Fruit fly (Drosophila melanogaster) whole organism, embryonic: ENCODE results near the gene Rab9Db.
A peak's percentile ranks its signal among the peaks of the same experiment; 100 is the strongest.

Experiments used
- Atf-2 ChIP-seq: fragments of 200-800 bp; sonication (Bioruptor generic); optimal IDR thresholded peaks from 2 replicates; lab custom pipeline; 2016; ENCODE audit warnings: missing biosample characterization, missing genetic modification characterization
- BEAF-32 ChIP-seq: fragments of 200-800 bp; sonication (Bioruptor generic); optimal IDR thresholded peaks from 3 replicates; lab custom pipeline; 2017; ENCODE audit warnings: missing biosample characterization, missing genetic modification characterization, mild to moderate bottlenecking, moderate library complexity, missing genetic modification reagents
- Blimp-1 ChIP-seq: fragments of 200-800 bp; sonication (Bioruptor generic); optimal IDR thresholded peaks from 3 replicates; lab custom pipeline; 2018; ENCODE audit warnings: missing biosample characterization, missing genetic modification characterization, mild to moderate bottlenecking, moderate library complexity, missing genetic modification reagents
- CG10366 ChIP-seq: fragments of 200-800 bp; sonication (Bioruptor generic); IDR thresholded peaks from 2 replicates; pipeline ENCODE4 v1.3.6; 2022; ENCODE audit warnings: missing biosample characterization, missing genetic modification characterization
- CG11560 ChIP-seq: fragments of 200-800 bp; sonication (Bioruptor generic); IDR thresholded peaks from 3 replicates; pipeline ENCODE4 v1.3.6; 2022; ENCODE audit warnings: missing biosample characterization, missing genetic modification characterization
- CG12104 ChIP-seq: fragments of 200-800 bp; sonication (Bioruptor generic); optimal IDR thresholded peaks from 3 replicates; lab custom pipeline; 2016; ENCODE audit warnings: missing biosample characterization, missing genetic modification characterization
- CG13296 ChIP-seq: fragments of 200-800 bp; sonication (Bioruptor generic); optimal IDR thresholded peaks from 3 replicates; lab custom pipeline; 2018; ENCODE audit warnings: missing biosample characterization, mild to moderate bottlenecking, missing genetic modification characterization
- CG15479 ChIP-seq: fragments of 200-800 bp; sonication (Bioruptor generic); optimal IDR thresholded peaks from 3 replicates; lab custom pipeline; 2019; ENCODE audit warnings: missing biosample characterization, mild to moderate bottlenecking, missing genetic modification characterization, moderate library complexity
- CG17359 ChIP-seq: fragments of 200-800 bp; sonication (Bioruptor generic); optimal IDR thresholded peaks from 3 replicates; lab custom pipeline; 2018; ENCODE audit warnings: missing biosample characterization, mild to moderate bottlenecking, missing genetic modification characterization, moderate library complexity
- CG18599 ChIP-seq: fragments of 200-800 bp; sonication (Bioruptor generic); optimal IDR thresholded peaks from 3 replicates; lab custom pipeline; 2017; ENCODE audit warnings: missing biosample characterization, missing genetic modification characterization, mild to moderate bottlenecking, moderate library complexity, missing genetic modification reagents
- CG2199 ChIP-seq: fragments of 200-800 bp; sonication (Bioruptor generic); IDR thresholded peaks from 3 replicates; pipeline ENCODE4 v1.3.6; 2022; ENCODE audit warnings: missing biosample characterization, missing genetic modification characterization
- CG30403 ChIP-seq: fragments of 200-800 bp; sonication (Bioruptor generic); optimal IDR thresholded peaks from 3 replicates; lab custom pipeline; 2016; ENCODE audit warnings: missing biosample characterization, missing genetic modification characterization
- CG30431 ChIP-seq: fragments of 200-800 bp; sonication (Bioruptor generic); optimal IDR thresholded peaks from 2 replicates; lab custom pipeline; 2017; ENCODE audit warnings: missing biosample characterization, missing genetic modification characterization
- CG33557 ChIP-seq: fragments of 200-800 bp; sonication (Bioruptor generic); optimal IDR thresholded peaks from 2 replicates; lab custom pipeline; 2019; ENCODE audit warnings: missing biosample characterization, mild to moderate bottlenecking, missing genetic modification characterization, moderate library complexity
- CG5180 ChIP-seq: fragments of 200-800 bp; sonication (Bioruptor generic); optimal IDR thresholded peaks from 3 replicates; lab custom pipeline; 2017; ENCODE audit warnings: missing biosample characterization, missing genetic modification characterization, mild to moderate bottlenecking, moderate library complexity, missing genetic modification reagents
- CG5953 ChIP-seq: fragments of 200-800 bp; sonication (Bioruptor generic); IDR thresholded peaks from 2 replicates; pipeline ENCODE4 v1.3.6; 2022; ENCODE audit warnings: missing biosample characterization, missing genetic modification characterization
- CG6175 ChIP-seq: fragments of 200-800 bp; sonication (Bioruptor generic); IDR thresholded peaks from 3 replicates; pipeline ENCODE4 v1.3.6; 2022; ENCODE audit warnings: missing biosample characterization, missing genetic modification characterization
- CG6791 ChIP-seq: fragments of 200-800 bp; sonication (Bioruptor generic); IDR thresholded peaks from 3 replicates; pipeline ENCODE4 v1.3.6; 2022; ENCODE audit warnings: missing biosample characterization, missing genetic modification characterization; ENCODE audit not compliant: partially characterized antibody
- CG9215 ChIP-seq: fragments of 200-800 bp; sonication (Bioruptor generic); IDR thresholded peaks from 2 replicates; pipeline ENCODE4 v1.3.6; 2022; ENCODE audit warnings: missing biosample characterization, missing genetic modification characterization
- CG9437 ChIP-seq: fragments of 200-800 bp; sonication (Bioruptor generic); optimal IDR thresholded peaks from 2 replicates; lab custom pipeline; 2018; ENCODE audit warnings: missing biosample characterization, mild to moderate bottlenecking, missing genetic modification characterization
- CG9817 ChIP-seq: fragments of 200-800 bp; sonication (Bioruptor generic); optimal IDR thresholded peaks from 2 replicates; lab custom pipeline; 2018; ENCODE audit warnings: missing biosample characterization, mild to moderate bottlenecking, missing genetic modification characterization, moderate library complexity
- Dbx ChIP-seq: fragments of 200-800 bp; sonication (Bioruptor generic); IDR thresholded peaks from 3 replicates; pipeline ENCODE4 v1.3.6; 2022; ENCODE audit warnings: missing biosample characterization, missing genetic modification characterization
- H2.0 ChIP-seq: fragments of 200-800 bp; sonication (Bioruptor generic); IDR thresholded peaks from 2 replicates; pipeline ENCODE4 v1.3.6; 2022; ENCODE audit warnings: missing biosample characterization, missing genetic modification characterization
- HLH3B ChIP-seq: fragments of 200-800 bp; sonication (Bioruptor generic); IDR thresholded peaks from 2 replicates; pipeline ENCODE4 v1.3.6; 2022; ENCODE audit warnings: missing biosample characterization, missing genetic modification characterization
- Mad ChIP-seq: fragments of 200-800 bp; sonication (Bioruptor generic); optimal IDR thresholded peaks from 2 replicates; lab custom pipeline; 2016; ENCODE audit warnings: missing biosample characterization, missing genetic modification characterization
- Mrtf ChIP-seq: fragments of 200-800 bp; sonication (Bioruptor generic); IDR thresholded peaks from 3 replicates; pipeline ENCODE4 v1.3.6; 2022; ENCODE audit warnings: missing biosample characterization, missing genetic modification characterization
- NC2β ChIP-seq: fragments of 200-800 bp; sonication (Bioruptor generic); optimal IDR thresholded peaks from 2 replicates; lab custom pipeline; 2016; ENCODE audit warnings: missing biosample characterization, missing genetic modification characterization
- Nf-YA ChIP-seq: fragments of 200-800 bp; sonication (Bioruptor generic); IDR thresholded peaks from 2 replicates; pipeline ENCODE4 v1.3.6; 2022; ENCODE audit warnings: missing biosample characterization, missing genetic modification characterization
- Pdp1 ChIP-seq, 2 experiments: fragments of 200-800 bp; sonication (Bioruptor generic); optimal IDR thresholded peaks; 3 replicates each; lab custom pipeline; 2016; ENCODE audit warnings: missing biosample characterization in 2 of 2, missing genetic modification characterization in 2 of 2, mild to moderate bottlenecking in 1 of 2, moderate library complexity in 1 of 2
- Scr ChIP-seq: fragments of 200-800 bp; sonication (Bioruptor generic); IDR thresholded peaks from 2 replicates; pipeline ENCODE4 v1.3.6; 2022; ENCODE audit warnings: missing biosample characterization, missing genetic modification characterization; ENCODE audit not compliant: partially characterized antibody
- Sox102F ChIP-seq: fragments of 200-800 bp; sonication (Bioruptor generic); optimal IDR thresholded peaks from 2 replicates; lab custom pipeline; 2018; ENCODE audit warnings: missing biosample characterization, mild to moderate bottlenecking, missing genetic modification characterization, moderate library complexity
- Spps ChIP-seq: fragments of 200-800 bp; sonication (Bioruptor generic); optimal IDR thresholded peaks from 2 replicates; lab custom pipeline; 2018; ENCODE audit warnings: missing biosample characterization, mild to moderate bottlenecking, missing genetic modification characterization
- Usf ChIP-seq: fragments of 200-800 bp; sonication (Bioruptor generic); optimal IDR thresholded peaks from 2 replicates; lab custom pipeline; 2017; ENCODE audit warnings: missing genotype, missing biosample characterization, missing genetic modification characterization
- Xrp1 ChIP-seq: fragments of 200-800 bp; sonication (Bioruptor generic); IDR thresholded peaks from 2 replicates; pipeline ENCODE4 v1.3.6; 2022; ENCODE audit warnings: missing biosample characterization, missing genetic modification characterization
- ara ChIP-seq: fragments of 200-800 bp; sonication (Bioruptor generic); IDR thresholded peaks from 2 replicates; pipeline ENCODE4 v1.3.6; 2022; ENCODE audit warnings: missing biosample characterization, missing genetic modification characterization
- az2 ChIP-seq: fragments of 200-800 bp; sonication (Bioruptor generic); optimal IDR thresholded peaks from 3 replicates; lab custom pipeline; 2016; ENCODE audit warnings: missing biosample characterization, missing genetic modification characterization
- btn ChIP-seq: fragments of 200-800 bp; sonication (Bioruptor generic); optimal IDR thresholded peaks from 2 replicates; lab custom pipeline; 2016; ENCODE audit warnings: missing biosample characterization, missing genetic modification characterization
- chif ChIP-seq, 2 experiments: fragments of 200-800 bp; sonication (Bioruptor generic); optimal IDR thresholded peaks; 3 replicates each; lab custom pipeline; 2016; ENCODE audit warnings: missing biosample characterization in 2 of 2, missing genetic modification characterization in 2 of 2
- chn ChIP-seq: fragments of 200-800 bp; sonication (Bioruptor generic); optimal IDR thresholded peaks from 2 replicates; lab custom pipeline; 2016; ENCODE audit warnings: missing biosample characterization, missing genetic modification characterization
- croc ChIP-seq: fragments of 200-800 bp; sonication (Bioruptor generic); conservative IDR thresholded peaks from 3 replicates; pipeline ENCODE4 v1.3.6; 2022; ENCODE audit warnings: missing biosample characterization, missing genetic modification characterization
- dan ChIP-seq: fragments of 200-800 bp; sonication (Bioruptor generic); IDR thresholded peaks from 2 replicates; pipeline ENCODE4 v1.3.6; 2022; ENCODE audit warnings: missing biosample characterization, missing genetic modification characterization
- emc ChIP-seq: fragments of 200-800 bp; sonication (Bioruptor generic); optimal IDR thresholded peaks from 2 replicates; lab custom pipeline; 2016; ENCODE audit warnings: missing biosample characterization, missing genetic modification characterization
- fru ChIP-seq: fragments of >200 bp; optimal IDR thresholded peaks from 2 replicates; lab custom pipeline; 2017
- mam ChIP-seq: fragments of 200-800 bp; sonication (Bioruptor generic); optimal IDR thresholded peaks from 3 replicates; lab custom pipeline; 2016; ENCODE audit warnings: missing biosample characterization, missing genetic modification characterization
- nmo ChIP-seq: fragments of 200-800 bp; sonication (Bioruptor generic); optimal IDR thresholded peaks from 2 replicates; lab custom pipeline; 2018; ENCODE audit warnings: missing biosample characterization, mild to moderate bottlenecking, missing genetic modification characterization, moderate library complexity
- org-1 ChIP-seq: fragments of 200-800 bp; sonication (Bioruptor generic); optimal IDR thresholded peaks from 2 replicates; lab custom pipeline; 2017; ENCODE audit warnings: missing biosample characterization, missing genetic modification characterization
- pho ChIP-seq: fragments of 200-800 bp; sonication (Bioruptor generic); optimal IDR thresholded peaks from 2 replicates; lab custom pipeline; 2016; ENCODE audit warnings: missing biosample characterization, missing genetic modification characterization
- pnt ChIP-seq: fragments of 200-800 bp; sonication (Bioruptor generic); optimal IDR thresholded peaks from 3 replicates; lab custom pipeline; 2016; ENCODE audit warnings: missing biosample characterization, missing genetic modification characterization
- sisA ChIP-seq: fragments of 200-800 bp; sonication (Bioruptor generic); IDR thresholded peaks from 2 replicates; pipeline ENCODE4 v1.3.6; 2022; ENCODE audit warnings: missing biosample characterization, missing genetic modification characterization
- ttk ChIP-seq: fragments of 200-800 bp; sonication (Bioruptor generic); IDR thresholded peaks from 2 replicates; pipeline ENCODE4 v2.1.2; 2022; ENCODE audit warnings: missing biosample characterization, missing genetic modification characterization
- zen ChIP-seq: fragments of 200-800 bp; sonication (Bioruptor generic); optimal IDR thresholded peaks from 3 replicates; lab custom pipeline; 2018; ENCODE audit warnings: missing biosample characterization, mild to moderate bottlenecking, missing genetic modification characterization, moderate library complexity

Rab9Db gene

dm6 chrX:10601479-10601921 lies 21.5 kb downstream of the Rab9Db start (continued):
- TF ChIP-seq croc (GFP tag; lab: Robert Waterston, UW), result no peak
- TF ChIP-seq CG30431 (GFP tag; lab: Kevin White, UChicago), result peak; percentile 7
- peak; percentile 75 for TF ChIP-seq CG9817 (tag; lab: Kevin White, UChicago)
- TF ChIP-seq zen, result no peak
- TF ChIP-seq CG30403 (GFP tag; lab: Kevin White, UChicago), result peak; percentile 52
- TF ChIP-seq Mad (GFP tag; lab: Kevin White, UChicago), result no peak
- no peak for TF ChIP-seq CG15479 (GFP tag; lab: Kevin White, UChicago)
- TF ChIP-seq emc, result no peak
- no peak for TF ChIP-seq CG18599 (GFP tag; lab: Kevin White, UChicago)
- no peak for TF ChIP-seq pho (GFP tag; lab: Kevin White, UChicago)
- no peak for TF ChIP-seq dan (GFP tag; lab: Robert Waterston, UW)
- TF ChIP-seq Xrp1 (GFP tag; lab: Robert Waterston, UW), result peak; percentile 42; the same call in 1 of the 2 replicates
- TF ChIP-seq CG10366, result peak; percentile 21; the same call in 1 of the 2 replicates
- no peak for TF ChIP-seq CG33557 (GFP tag; lab: Kevin White, UChicago)
- TF ChIP-seq CG11560, result no peak; the same call in 2 of the 3 replicates
- peak; percentile 46; the same call in 2 of the 3 replicates for TF ChIP-seq Dbx (GFP tag; lab: Robert Waterston, UW)
- peak; percentile 12 for TF ChIP-seq CG6791 (GFP tag; lab: Robert Waterston, UW)
- no peak for TF ChIP-seq Nf-YA (GFP tag; lab: Robert Waterston, UW)
- TF ChIP-seq fru (lab: Kevin White, UChicago), result no peak
- peak; percentile 26 for TF ChIP-seq mam (GFP tag; lab: Kevin White, UChicago)
- TF ChIP-seq chif (GFP tag; optimal IDR thresholded peaks at IDR 0.05; lab: Kevin White, UChicago), result no peak
- TF ChIP-seq org-1 (GFP tag; lab: Kevin White, UChicago), result no peak
- no peak for TF ChIP-seq Atf-2
- peak; percentile 53 for TF ChIP-seq az2 (GFP tag; lab: Kevin White, UChicago)
- no peak for TF ChIP-seq CG5953 (GFP tag; lab: Robert Waterston, UW)
- TF ChIP-seq ara (GFP tag; lab: Robert Waterston, UW), result no peak
- TF ChIP-seq HLH3B (GFP tag; lab: Robert Waterston, UW), result peak; percentile 32; the same call in 1 of the 2 replicates
- peak; percentile 23; the same call in 1 of the 3 replicates for TF ChIP-seq Mrtf
- TF ChIP-seq Pdp1 (GFP tag; optimal IDR thresholded peaks at IDR 0.05; lab: Kevin White, UChicago), result no peak
- TF ChIP-seq Scr (GFP tag; lab: Robert Waterston, UW), result 0 out of 2 replicates have a peak, but pooled peaks have one; percentile 38
- peak; percentile 7 for TF ChIP-seq pnt
- TF ChIP-seq Spps, result no peak
- peak; percentile 58 for TF ChIP-seq sisA (GFP tag; lab: Robert Waterston, UW)
- TF ChIP-seq CG9437 (GFP tag; lab: Kevin White, UChicago), result peak; percentile 38
- no peak for TF ChIP-seq H2.0 (GFP tag; lab: Robert Waterston, UW)
- TF ChIP-seq Sox102F, result peak; percentile 42
- no peak for TF ChIP-seq CG5180 (GFP tag; lab: Kevin White, UChicago)
- no peak for TF ChIP-seq NC2β (GFP tag; lab: Kevin White, UChicago)
- TF ChIP-seq btn (GFP tag; lab: Kevin White, UChicago), result no peak
- peak; percentile 50; the same call in 1 of the 2 replicates for TF ChIP-seq ttk (GFP tag; lab: Robert Waterston, UW)
- peak; percentile 47; the same call in 1 of the 2 replicates for TF ChIP-seq CG9215
- TF ChIP-seq CG2199 (GFP tag; lab: Robert Waterston, UW), result no peak
- TF ChIP-seq chn (GFP tag; lab: Kevin White, UChicago), result peak; percentile 45
- peak; percentile 44 for TF ChIP-seq nmo
- TF ChIP-seq CG12104 (GFP tag; lab: Kevin White, UChicago), result no peak
- 0 out of 3 replicates have a peak, but pooled peaks have one; percentile 44 for TF ChIP-seq CG6175 (GFP tag; lab: Robert Waterston, UW)
- no peak for TF ChIP-seq CG13296 (GFP tag; lab: Kevin White, UChicago)
- peak; percentile 34 for TF ChIP-seq CG17359 (tag; lab: Kevin White, UChicago)
- peak; percentile 62 for TF ChIP-seq BEAF-32 (GFP tag; lab: Kevin White, UChicago)
- peak; percentile 23 for TF ChIP-seq Usf (GFP tag; lab: Kevin White, UChicago)
- peak; percentile 15 for TF ChIP-seq Blimp-1 (GFP tag; lab: Kevin White, UChicago)
